Worm (Caenorhabditis elegans) whole organism, L1 larva: ENCODE data around the gene F53F4.11.

Experiments
- C04F5.9 ChIP-seq: sonication (generic microtip); optimal IDR thresholded peaks from 2 replicates; lab custom pipeline; 2016; ENCODE audit warnings: missing genetic modification characterization, missing compliant biosample characterization
- aha-1 ChIP-seq: fragments of 150-350 bp; optimal IDR thresholded peaks from 2 replicates; lab custom pipeline; 2014; ENCODE audit warnings: missing biosample characterization, missing genetic modification characterization
- ama-1 ChIP-seq: fragments of 150-350 bp; optimal IDR thresholded peaks from 2 replicates; lab custom pipeline; 2014
- blmp-1 ChIP-seq: fragments of 150-350 bp; optimal IDR thresholded peaks from 2 replicates; lab custom pipeline; 2014; ENCODE audit warnings: missing biosample characterization, missing genetic modification characterization
- ceh-63 ChIP-seq: fragments of 200-800 bp; sonication (Bioruptor generic); optimal IDR thresholded peaks from 2 replicates; lab custom pipeline; 2018; ENCODE audit warnings: mild to moderate bottlenecking, missing genetic modification characterization, missing compliant biosample characterization
- ceh-82 ChIP-seq, 3 experiments: fragments of 150-350 bp in 1 of 3; sonication (generic microtip) in 2 of 3; optimal IDR thresholded peaks; 2 replicates each; lab custom pipeline; 2014 to 2017; ENCODE audit warnings: missing biosample characterization in 3 of 3, missing genetic modification characterization in 3 of 3
- dpl-1 ChIP-seq, 3 experiments: fragments of 150-350 bp in 2 of 3; sonication (generic microtip) in 1 of 3; optimal IDR thresholded peaks; 2 replicates each; lab custom pipeline; 2014 to 2017; ENCODE audit warnings: missing biosample characterization in 3 of 3, missing genetic modification characterization in 3 of 3, missing genetic modification reagents in 3 of 3
- dsc-1 ChIP-seq: sonication (generic microtip); optimal IDR thresholded peaks from 2 replicates; lab custom pipeline; 2016; ENCODE audit warnings: mild to moderate bottlenecking, missing genetic modification characterization, missing compliant biosample characterization
- efl-1 ChIP-seq, 4 experiments: fragments of 150-350 bp; optimal IDR thresholded peaks in 3 of 4; peaks in 1 of 4; 1 replicate in 1 of 4; 2 replicates in 3 of 4; lab custom pipeline; 2014; ENCODE audit warnings: missing biosample characterization in 2 of 4, missing genetic modification characterization in 2 of 4, missing genetic modification reagents in 2 of 4
- egl-13 ChIP-seq: sonication (generic microtip); optimal IDR thresholded peaks from 2 replicates; lab custom pipeline; 2016; ENCODE audit warnings: missing genotype, missing genetic modification reagents, missing genetic modification characterization, missing compliant biosample characterization
- elt-2 ChIP-seq: sonication (generic microtip); optimal IDR thresholded peaks from 2 replicates; lab custom pipeline; 2016; ENCODE audit warnings: missing genetic modification characterization, mild to moderate bottlenecking, inconsistent platforms, missing compliant biosample characterization, missing genetic modification reagents
- elt-3 ChIP-seq, 6 experiments: fragments of 150-350 bp in 1 of 6; sonication (generic microtip); optimal IDR thresholded peaks; 2 replicates each; lab custom pipeline; 2017 to 2018; ENCODE audit warnings: missing biosample characterization in 6 of 6, missing genetic modification characterization in 6 of 6, inconsistent platforms in 1 of 6
- ets-5 ChIP-seq: fragments of 200-800 bp; sonication (Bioruptor generic); IDR thresholded peaks from 2 replicates; pipeline ENCODE4 v1.3.6; 2022; ENCODE audit warnings: missing genetic modification characterization, missing compliant biosample characterization
- fkh-10 ChIP-seq: sonication (generic microtip); optimal IDR thresholded peaks from 2 replicates; lab custom pipeline; 2017; ENCODE audit warnings: missing biosample characterization, missing genetic modification reagents, missing genetic modification characterization
- fkh-4 ChIP-seq: sonication (generic microtip); optimal IDR thresholded peaks from 2 replicates; lab custom pipeline; 2016; ENCODE audit warnings: missing compliant biosample characterization, missing genetic modification characterization, borderline replicate concordance
- fkh-8 ChIP-seq: sonication (generic microtip); optimal IDR thresholded peaks from 2 replicates; lab custom pipeline; 2016; ENCODE audit warnings: mild to moderate bottlenecking, missing genetic modification characterization, missing compliant biosample characterization
- irx-1 ChIP-seq: sonication (generic microtip); optimal IDR thresholded peaks from 2 replicates; lab custom pipeline; 2016; ENCODE audit warnings: missing genetic modification characterization, missing compliant biosample characterization
- isw-1 ChIP-seq: fragments of 200-800 bp; sonication (Bioruptor generic); IDR thresholded peaks from 2 replicates; pipeline ENCODE4 v1.3.6; 2022; ENCODE audit warnings: missing genetic modification characterization, missing compliant biosample characterization
- jun-1 ChIP-seq: fragments of 150-350 bp; optimal IDR thresholded peaks from 2 replicates; lab custom pipeline; 2014; ENCODE audit warnings: missing biosample characterization, missing genetic modification reagents, missing genetic modification characterization
- lin-13 ChIP-seq: fragments of 150-350 bp; optimal IDR thresholded peaks from 2 replicates; lab custom pipeline; 2014; ENCODE audit warnings: missing biosample characterization, missing genetic modification reagents, missing genetic modification characterization
- lin-14 ChIP-seq: fragments of 200-800 bp; sonication (Bioruptor generic); optimal IDR thresholded peaks from 2 replicates; lab custom pipeline; 2018; ENCODE audit warnings: mild to moderate bottlenecking, missing genetic modification characterization, moderate library complexity, missing compliant biosample characterization
- lin-15B ChIP-seq: fragments of 150-350 bp; sonication (generic microtip); optimal IDR thresholded peaks from 3 replicates; lab custom pipeline; 2014; ENCODE audit warnings: missing biosample characterization, missing genetic modification characterization
- lir-3 ChIP-seq: sonication (generic microtip); optimal IDR thresholded peaks from 2 replicates; lab custom pipeline; 2016; ENCODE audit warnings: mild to moderate bottlenecking, missing genetic modification characterization, moderate library complexity, missing compliant biosample characterization; ENCODE audit not compliant: poor library complexity
- mdl-1 ChIP-seq, 2 experiments: fragments of 150-350 bp; optimal IDR thresholded peaks; 2 replicates each; lab custom pipeline; 2014 to 2017; ENCODE audit warnings: missing biosample characterization in 2 of 2, missing genetic modification characterization in 2 of 2, inconsistent platforms in 1 of 2
- nhr-11 ChIP-seq: fragments of 150-350 bp; optimal IDR thresholded peaks from 2 replicates; lab custom pipeline; 2014; ENCODE audit warnings: missing biosample characterization, missing genetic modification characterization
- nhr-19 ChIP-seq: fragments of 200-800 bp; sonication (Bioruptor generic); conservative IDR thresholded peaks from 2 replicates; pipeline ENCODE4 v1.3.6; 2022; ENCODE audit warnings: missing genetic modification characterization, missing compliant biosample characterization
- nhr-20 ChIP-seq: sonication (generic microtip); optimal IDR thresholded peaks from 2 replicates; lab custom pipeline; 2016; ENCODE audit warnings: mild to moderate bottlenecking, missing genetic modification characterization, missing compliant biosample characterization
- nhr-237 ChIP-seq: fragments of 150-350 bp; optimal IDR thresholded peaks from 2 replicates; lab custom pipeline; 2014; ENCODE audit warnings: missing biosample characterization, missing genetic modification characterization
- nhr-71 ChIP-seq: sonication (generic microtip); optimal IDR thresholded peaks from 2 replicates; lab custom pipeline; 2016; ENCODE audit warnings: mild to moderate bottlenecking, missing genetic modification characterization, moderate library complexity, missing compliant biosample characterization
- nhr-77 ChIP-seq: fragments of 150-350 bp; optimal IDR thresholded peaks from 2 replicates; lab custom pipeline; 2014; ENCODE audit warnings: missing biosample characterization, missing genetic modification characterization
- nhr-85 ChIP-seq: sonication (generic microtip); peaks from one replicate; lab custom pipeline; 2016; ENCODE audit warnings: missing genetic modification characterization, inconsistent platforms, missing compliant biosample characterization
- nhr-90 ChIP-seq: sonication (generic microtip); optimal IDR thresholded peaks from 2 replicates; lab custom pipeline; 2016; ENCODE audit warnings: mild to moderate bottlenecking, missing genetic modification characterization, missing compliant biosample characterization; ENCODE audit not compliant: poor library complexity
- pag-3 ChIP-seq: sonication (generic microtip); optimal IDR thresholded peaks from 2 replicates; lab custom pipeline; 2017; ENCODE audit warnings: missing genetic modification characterization, mild to moderate bottlenecking, missing compliant biosample characterization, antibody characterized with exemption, borderline replicate concordance; ENCODE audit not compliant: insufficient read depth
- pqm-1 ChIP-seq: sonication (generic microtip); optimal IDR thresholded peaks from 3 replicates; lab custom pipeline; 2017; ENCODE audit warnings: missing biosample characterization, missing genetic modification characterization
- rnt-1 ChIP-seq: sonication (generic microtip); optimal IDR thresholded peaks from 2 replicates; lab custom pipeline; 2016; ENCODE audit warnings: mild to moderate bottlenecking, missing genetic modification characterization, moderate library complexity, missing compliant biosample characterization
- skn-1 ChIP-seq: fragments of 150-350 bp; optimal IDR thresholded peaks from 2 replicates; lab custom pipeline; 2014; ENCODE audit warnings: missing biosample characterization, missing genetic modification characterization
- swsn-7 ChIP-seq: sonication (generic microtip); optimal IDR thresholded peaks from 2 replicates; lab custom pipeline; 2016; ENCODE audit warnings: missing genetic modification characterization, missing compliant biosample characterization
- tbx-2 ChIP-seq: sonication (generic microtip); optimal IDR thresholded peaks from 2 replicates; lab custom pipeline; 2016; ENCODE audit warnings: missing genetic modification characterization, missing compliant biosample characterization
- tlp-1 ChIP-seq: fragments of 150-350 bp; optimal IDR thresholded peaks from 2 replicates; lab custom pipeline; 2014; ENCODE audit warnings: missing biosample characterization, missing genetic modification characterization
- unc-98 ChIP-seq: fragments of 200-800 bp; sonication (Bioruptor generic); IDR thresholded peaks from 2 replicates; pipeline ENCODE4 v1.3.6; 2022; ENCODE audit warnings: missing genetic modification characterization, missing compliant biosample characterization
- zag-1 ChIP-seq: fragments of 150-350 bp; optimal IDR thresholded peaks from 2 replicates; lab custom pipeline; 2014; ENCODE audit warnings: missing biosample characterization, missing genetic modification characterization
- zip-4 ChIP-seq: fragments of 200-800 bp; sonication (Bioruptor generic); optimal IDR thresholded peaks from 2 replicates; lab custom pipeline; 2018; ENCODE audit warnings: mild to moderate bottlenecking, missing genetic modification characterization, moderate library complexity, missing compliant biosample characterization
- ztf-4 ChIP-seq: fragments of 150-350 bp; optimal IDR thresholded peaks from 2 replicates; lab custom pipeline; 2014; ENCODE audit warnings: missing biosample characterization, missing genetic modification characterization

F53F4.11 gene

DNA sequence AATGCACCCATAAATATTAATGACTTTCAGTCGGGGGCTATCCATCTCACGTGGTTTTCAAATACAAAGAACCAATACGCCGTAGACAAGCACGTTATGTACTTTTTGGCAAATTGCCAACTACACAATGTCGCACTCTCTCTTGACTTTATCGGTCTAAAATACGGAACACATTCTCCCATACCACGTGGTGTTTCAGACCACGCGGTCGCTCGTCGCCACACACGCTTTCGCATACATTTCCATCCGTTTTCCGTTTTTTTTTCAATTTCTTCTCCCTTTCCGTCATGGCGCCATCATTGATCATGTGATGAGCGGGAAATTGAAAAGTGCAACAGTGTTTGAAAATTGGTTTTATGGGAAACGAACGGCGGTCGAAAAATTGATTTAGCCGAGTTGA lies 34.3 kb upstream of the F53F4.11 start (continued):
- TF ChIP-seq swsn-7 (tag; lab: Kevin White, UChicago) (peak; percentile 69), ztf-4 (tag; lab: Kevin White, UChicago) (peak; percentile 83), tbx-2 (tag; lab: Kevin White, UChicago) (peak; percentile 91), mdl-1 (tag; optimal IDR thresholded peaks at IDR 0.05; lab: Kevin White, UChicago) (peak in 1 of 2 experiments; percentile 99), unc-98 (GFP tag; lab: Robert Waterston, UW) (no peak), ama-1 (lab: Kevin White, UChicago) (no peak), dsc-1 (tag; lab: Kevin White, UChicago) (peak; percentile 53), C04F5.9 (tag; lab: Kevin White, UChicago) (peak; percentile 58), irx-1 (tag; lab: Kevin White, UChicago) (peak; percentile 88), tlp-1 (tag; lab: Kevin White, UChicago) (no peak), nhr-90 (tag; lab: Kevin White, UChicago) (peak; percentile 94), ceh-63 (GFP tag; lab: Kevin White, UChicago) (peak; percentile 5), pqm-1 (tag; lab: Kevin White, UChicago) (no peak), isw-1 (GFP tag; lab: Robert Waterston, UW) (peak; percentile 22; the same call in 1 of the 2 replicates), lir-3 (tag; lab: Kevin White, UChicago) (peak; percentile 64), lin-13 (GFP tag; lab: Kevin White, UChicago) (peak; percentile 74), fkh-4 (tag; lab: Kevin White, UChicago) (no peak), ceh-82 (tag; optimal IDR thresholded peaks at IDR 0.05; lab: Kevin White, UChicago) (peak in 1 of 3 experiments; percentile 8), elt-3 (tag; optimal IDR thresholded peaks at IDR 0.05; lab: Kevin White, UChicago) (peak in 2 of 6 experiments; percentile 92), blmp-1 (peak; percentile 97), zip-4 (peak; percentile 6), fkh-10 (GFP tag; lab: Kevin White, UChicago) (no peak), egl-13 (tag; lab: Kevin White, UChicago) (peak; percentile 52), efl-1 (optimal IDR thresholded peaks at IDR 0.05; lab: Kevin White, UChicago) (peak; percentile 43 to 65), efl-1 (GFP tag; optimal IDR thresholded peaks at IDR 0.05 in 1 of 2; lab: Kevin White, UChicago) (peak; percentile 64 to 95), jun-1 (tag; lab: Kevin White, UChicago) (peak; percentile 82), nhr-85 (tag; lab: Kevin White, UChicago) (peak; percentile 99), nhr-11 (tag; lab: Kevin White, UChicago) (no peak), nhr-71 (peak; percentile 98), zag-1 (tag; lab: Kevin White, UChicago) (no peak), ets-5 (no peak), lin-15B (tag; lab: Kevin White, UChicago) (no peak)

DNA sequence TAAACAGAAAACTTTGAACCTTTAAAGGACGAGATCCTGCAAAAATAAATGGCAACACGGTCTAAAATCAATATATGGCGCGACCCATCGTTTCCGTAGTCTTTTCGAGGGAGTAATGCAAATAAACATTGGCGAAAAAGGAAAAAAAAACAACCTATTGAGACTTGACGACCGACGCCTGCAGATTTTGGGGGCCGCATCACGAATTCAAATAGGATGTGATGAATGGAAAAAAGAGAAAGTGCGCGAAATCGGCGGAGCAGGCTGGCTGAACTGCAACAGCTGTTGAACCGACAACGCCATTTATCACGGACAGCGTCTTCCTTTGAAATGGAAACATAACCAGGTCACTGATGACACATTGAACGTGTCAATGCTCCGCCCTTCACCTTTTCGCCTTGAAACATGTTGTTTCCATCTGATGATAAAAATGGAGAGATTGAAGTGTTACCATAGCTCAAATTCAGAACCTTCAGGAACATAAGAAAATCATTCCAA lies 33.6 kb upstream of the F53F4.11 start:
- TF ChIP-seq C04F5.9 (tag; lab: Kevin White, UChicago) (no peak), rnt-1 (tag; lab: Kevin White, UChicago) (peak; percentile 76), dpl-1 (GFP tag; optimal IDR thresholded peaks at IDR 0.05; lab: Kevin White, UChicago) (peak in 1 of 3 experiments; percentile 34), aha-1 (tag; lab: Kevin White, UChicago) (no peak), nhr-237 (tag; lab: Kevin White, UChicago) (no peak), nhr-19 (GFP tag; lab: Robert Waterston, UW) (no peak; the same call in 1 of the 2 replicates), ceh-82 (tag; optimal IDR thresholded peaks at IDR 0.05; lab: Kevin White, UChicago) (no peak), blmp-1 (peak; percentile 75), fkh-10 (GFP tag; lab: Kevin White, UChicago) (no peak), nhr-77 (tag; lab: Kevin White, UChicago) (no peak), skn-1 (no peak), nhr-71 (no peak), pag-3 (tag; lab: Kevin White, UChicago) (no peak), nhr-20 (tag; lab: Kevin White, UChicago) (no peak), elt-2 (no peak), unc-98 (GFP tag; lab: Robert Waterston, UW) (no peak), isw-1 (GFP tag; lab: Robert Waterston, UW) (no peak), lin-14 (GFP tag; lab: Kevin White, UChicago) (peak; percentile 39), efl-1 (optimal IDR thresholded peaks at IDR 0.05; lab: Kevin White, UChicago) (no peak), efl-1 (GFP tag; optimal IDR thresholded peaks at IDR 0.05 in 1 of 2; lab: Kevin White, UChicago) (peak in 1 of 2 experiments; percentile 93), fkh-8 (no peak), nhr-90 (tag; lab: Kevin White, UChicago) (no peak)
